Worm (Caenorhabditis elegans) whole organism, L2 larva: ENCODE data around the gene cct-8.
"Not testable (repeated sequence)": the region's sequence is repeated elsewhere in the genome, so short reads cannot be mapped to it uniquely, and the experiment has no call there.

Experiments used
- lsy-2 ChIP-seq, 2 experiments: fragments of 150-350 bp in 1 of 2; sonication (generic microtip) in 1 of 2; optimal IDR thresholded peaks; 2 replicates each; lab custom pipeline; 2014 to 2017; ENCODE audit warnings: missing biosample characterization in 2 of 2, missing genetic modification characterization in 2 of 2
- nhr-23 ChIP-seq: fragments of 150-350 bp; optimal IDR thresholded peaks from 2 replicates; lab custom pipeline; 2014; ENCODE audit warnings: missing biosample characterization, missing genetic modification reagents, missing genetic modification characterization

- not testable (repeated sequence) for TF ChIP-seq nhr-23; lsy-2 (tag; optimal IDR thresholded peaks at IDR 0.05; lab: Kevin White, UChicago)
Measured at ce11 chrIV:1051636-1052133, 42.0 kb downstream of the cct-8 start, which contains the start of gene Y55F3AM.21.
